Fruit fly (Drosophila melanogaster) whole organism, embryonic: ENCODE results near the gene Rrp45.

Source experiments
- ATbp ChIP-seq: fragments of 200-800 bp; sonication (Bioruptor generic); optimal IDR thresholded peaks from 2 replicates; lab custom pipeline; 2017; ENCODE audit warnings: missing biosample characterization, mild to moderate bottlenecking, missing genetic modification characterization, missing genetic modification reagents
- CG10209 ChIP-seq: fragments of 200-800 bp; sonication (Bioruptor generic); optimal IDR thresholded peaks from 3 replicates; lab custom pipeline; 2017; ENCODE audit warnings: missing biosample characterization, mild to moderate bottlenecking, missing genetic modification characterization, missing genetic modification reagents
- CG1024 ChIP-seq: fragments of 200-800 bp; sonication (Bioruptor generic); IDR thresholded peaks from 2 replicates; pipeline ENCODE4 v1.3.6; 2022; ENCODE audit warnings: missing biosample characterization, missing genetic modification characterization
- CG10979 ChIP-seq: fragments of 200-800 bp; sonication (Bioruptor generic); optimal IDR thresholded peaks from 2 replicates; lab custom pipeline; 2018; ENCODE audit warnings: missing biosample characterization, mild to moderate bottlenecking, missing genetic modification characterization, moderate library complexity
- CG13296 ChIP-seq: fragments of 200-800 bp; sonication (Bioruptor generic); optimal IDR thresholded peaks from 3 replicates; lab custom pipeline; 2018; ENCODE audit warnings: missing biosample characterization, mild to moderate bottlenecking, missing genetic modification characterization
- CG16813 ChIP-seq: fragments of 200-800 bp; sonication (Bioruptor generic); IDR thresholded peaks from 3 replicates; pipeline ENCODE4 v1.3.6; 2022; ENCODE audit warnings: missing biosample characterization, missing genetic modification characterization; ENCODE audit not compliant: partially characterized antibody
- CG17186 ChIP-seq: fragments of 200-800 bp; sonication (Bioruptor generic); optimal IDR thresholded peaks from 3 replicates; lab custom pipeline; 2017; ENCODE audit warnings: missing biosample characterization, missing genetic modification reagents, missing genetic modification characterization
- CG2129 ChIP-seq: fragments of 200-800 bp; sonication (Bioruptor generic); IDR thresholded peaks from 2 replicates; pipeline ENCODE4 v1.3.6; 2022; ENCODE audit warnings: missing biosample characterization, missing genetic modification characterization; ENCODE audit not compliant: partially characterized antibody
- CG31441 ChIP-seq: fragments of 200-800 bp; sonication (Bioruptor generic); IDR thresholded peaks from 2 replicates; pipeline ENCODE4 v1.3.6; 2022; ENCODE audit warnings: missing biosample characterization, missing genetic modification characterization
- CG34376 ChIP-seq: fragments of 200-800 bp; sonication (Bioruptor generic); optimal IDR thresholded peaks from 2 replicates; lab custom pipeline; 2018; ENCODE audit warnings: missing biosample characterization, mild to moderate bottlenecking, missing genetic modification characterization
- CG4404 ChIP-seq: fragments of 200-800 bp; sonication (Bioruptor generic); IDR thresholded peaks from 2 replicates; pipeline ENCODE4 v1.3.6; 2022; ENCODE audit warnings: missing biosample characterization, missing genetic modification characterization
- CG4424 ChIP-seq: fragments of 200-800 bp; sonication (Bioruptor generic); optimal IDR thresholded peaks from 3 replicates; lab custom pipeline; 2016; ENCODE audit warnings: missing biosample characterization, missing genetic modification characterization
- CG4617 ChIP-seq: fragments of 200-800 bp; sonication (Bioruptor generic); optimal IDR thresholded peaks from 3 replicates; lab custom pipeline; 2016; ENCODE audit warnings: missing biosample characterization, missing genetic modification characterization, borderline replicate concordance
- CG6175 ChIP-seq: fragments of 200-800 bp; sonication (Bioruptor generic); IDR thresholded peaks from 3 replicates; pipeline ENCODE4 v1.3.6; 2022; ENCODE audit warnings: missing biosample characterization, missing genetic modification characterization
- CG9932 ChIP-seq: fragments of 200-800 bp; sonication (Bioruptor generic); IDR thresholded peaks from 2 replicates; pipeline ENCODE4 v1.3.6; 2022; ENCODE audit warnings: missing biosample characterization, missing genetic modification characterization
- Dll ChIP-seq: fragments of 200-800 bp; sonication (Bioruptor generic); IDR thresholded peaks from 4 replicates; pipeline ENCODE4 v1.3.6; 2022; ENCODE audit warnings: missing biosample characterization, missing genetic modification characterization; ENCODE audit not compliant: partially characterized antibody
- Dp ChIP-seq: fragments of 200-800 bp; sonication (Bioruptor generic); optimal IDR thresholded peaks from 2 replicates; lab custom pipeline; 2018; ENCODE audit warnings: missing biosample characterization, mild to moderate bottlenecking, missing genetic modification characterization, moderate library complexity
- E2f1 ChIP-seq: fragments of 200-800 bp; sonication (Bioruptor generic); IDR thresholded peaks from 2 replicates; pipeline ENCODE4 v1.3.6; 2022; ENCODE audit warnings: missing biosample characterization, missing genetic modification characterization
- Gug ChIP-seq: fragments of 200-800 bp; sonication (Bioruptor generic); IDR thresholded peaks from 4 replicates; pipeline ENCODE4 v1.3.6; 2022; ENCODE audit warnings: missing biosample characterization, missing genetic modification characterization
- Hand ChIP-seq: fragments of 200-800 bp; sonication (Bioruptor generic); optimal IDR thresholded peaks from 2 replicates; lab custom pipeline; 2017; ENCODE audit warnings: mild to moderate bottlenecking, missing biosample characterization, missing genetic modification reagents, missing genetic modification characterization
- Hr3 ChIP-seq: fragments of 200-800 bp; sonication (Bioruptor generic); optimal IDR thresholded peaks from 3 replicates; lab custom pipeline; 2016; ENCODE audit warnings: missing biosample characterization, missing genetic modification characterization
- Mes4 ChIP-seq: fragments of 200-800 bp; sonication (Bioruptor generic); optimal IDR thresholded peaks from 2 replicates; lab custom pipeline; 2016; ENCODE audit warnings: missing biosample characterization, missing genetic modification characterization
- Myb ChIP-seq: fragments of 200-800 bp; sonication (Bioruptor generic); optimal IDR thresholded peaks from 2 replicates; lab custom pipeline; 2016; ENCODE audit warnings: missing biosample characterization, missing genetic modification characterization
- NK7.1 ChIP-seq: fragments of 200-800 bp; sonication (Bioruptor generic); optimal IDR thresholded peaks from 3 replicates; lab custom pipeline; 2016; ENCODE audit warnings: missing biosample characterization, missing genetic modification characterization
- Nf-YA ChIP-seq: fragments of 200-800 bp; sonication (Bioruptor generic); IDR thresholded peaks from 2 replicates; pipeline ENCODE4 v1.3.6; 2022; ENCODE audit warnings: missing biosample characterization, missing genetic modification characterization
- Sox102F ChIP-seq: fragments of 200-800 bp; sonication (Bioruptor generic); optimal IDR thresholded peaks from 2 replicates; lab custom pipeline; 2018; ENCODE audit warnings: missing biosample characterization, mild to moderate bottlenecking, missing genetic modification characterization, moderate library complexity
- Xrp1 ChIP-seq: fragments of 200-800 bp; sonication (Bioruptor generic); IDR thresholded peaks from 2 replicates; pipeline ENCODE4 v1.3.6; 2022; ENCODE audit warnings: missing biosample characterization, missing genetic modification characterization
- al ChIP-seq: fragments of 200-800 bp; sonication (Bioruptor generic); IDR thresholded peaks from 2 replicates; pipeline ENCODE4 v1.3.6; 2022; ENCODE audit warnings: missing biosample characterization, missing genetic modification characterization
- bbx ChIP-seq: fragments of 200-800 bp; sonication (Bioruptor generic); IDR thresholded peaks from 2 replicates; pipeline ENCODE4 v1.3.6; 2022; ENCODE audit warnings: missing biosample characterization, missing genetic modification characterization; ENCODE audit not compliant: partially characterized antibody
- br ChIP-seq: fragments of >200 bp; optimal IDR thresholded peaks from 2 replicates; lab custom pipeline; 2017
- cg ChIP-seq: fragments of 200-800 bp; sonication (Bioruptor generic); optimal IDR thresholded peaks from 3 replicates; lab custom pipeline; 2019; ENCODE audit warnings: missing biosample characterization, mild to moderate bottlenecking, missing genetic modification characterization, moderate library complexity
- chif ChIP-seq, 2 experiments: fragments of 200-800 bp; sonication (Bioruptor generic); optimal IDR thresholded peaks; 3 replicates each; lab custom pipeline; 2016; ENCODE audit warnings: missing biosample characterization in 2 of 2, missing genetic modification characterization in 2 of 2
- chinmo ChIP-seq: fragments of 200-800 bp; sonication (Bioruptor generic); IDR thresholded peaks from 4 replicates; pipeline ENCODE4 v1.3.6; 2022; ENCODE audit warnings: missing biosample characterization, missing genetic modification characterization; ENCODE audit not compliant: partially characterized antibody
- croc ChIP-seq: fragments of 200-800 bp; sonication (Bioruptor generic); conservative IDR thresholded peaks from 3 replicates; pipeline ENCODE4 v1.3.6; 2022; ENCODE audit warnings: missing biosample characterization, missing genetic modification characterization
- fd96Cb ChIP-seq: fragments of 200-800 bp; sonication (Bioruptor generic); optimal IDR thresholded peaks from 2 replicates; lab custom pipeline; 2018; ENCODE audit warnings: missing biosample characterization, mild to moderate bottlenecking, missing genetic modification characterization, moderate library complexity
- gcm ChIP-seq: fragments of 200-800 bp; sonication (Bioruptor generic); optimal IDR thresholded peaks from 2 replicates; lab custom pipeline; 2019; ENCODE audit warnings: missing biosample characterization, mild to moderate bottlenecking, missing genetic modification characterization, moderate library complexity
- grau ChIP-seq: fragments of 200-800 bp; optimal IDR thresholded peaks from 3 replicates; lab custom pipeline; 2019; ENCODE audit warnings: missing biosample characterization, mild to moderate bottlenecking, missing genetic modification characterization, moderate library complexity
- grn ChIP-seq: fragments of 200-800 bp; sonication (Bioruptor generic); optimal IDR thresholded peaks from 3 replicates; lab custom pipeline; 2017; ENCODE audit warnings: missing biosample characterization, missing genetic modification characterization
- gsb ChIP-seq: fragments of 200-800 bp; sonication (Bioruptor generic); IDR thresholded peaks from 2 replicates; pipeline ENCODE4 v1.3.6; 2022; ENCODE audit warnings: missing biosample characterization, missing genetic modification characterization
- her ChIP-seq: fragments of 200-800 bp; sonication (Bioruptor generic); optimal IDR thresholded peaks from 2 replicates; lab custom pipeline; 2016; ENCODE audit warnings: missing biosample characterization, missing genetic modification characterization
- jigr1 ChIP-seq: fragments of 200-800 bp; sonication (Bioruptor generic); IDR thresholded peaks from 3 replicates; pipeline ENCODE4 v1.3.6; 2022; ENCODE audit warnings: missing biosample characterization, missing genetic modification characterization
- jing ChIP-seq: fragments of 200-800 bp; sonication (Bioruptor generic); optimal IDR thresholded peaks from 2 replicates; lab custom pipeline; 2018; ENCODE audit warnings: missing biosample characterization, mild to moderate bottlenecking, missing genetic modification characterization
- nerfin-2 ChIP-seq: fragments of 200-800 bp; sonication (Bioruptor generic); IDR thresholded peaks from 2 replicates; pipeline ENCODE4 v1.3.6; 2022; ENCODE audit warnings: missing biosample characterization, missing genetic modification characterization; ENCODE audit not compliant: partially characterized antibody
- peb ChIP-seq: fragments of 200-800 bp; sonication (Bioruptor generic); IDR thresholded peaks from 2 replicates; pipeline ENCODE4 v1.3.6; 2022; ENCODE audit warnings: missing biosample characterization, missing genetic modification characterization
- schlank ChIP-seq: fragments of 200-800 bp; sonication (Bioruptor generic); optimal IDR thresholded peaks from 2 replicates; lab custom pipeline; 2018; ENCODE audit warnings: missing biosample characterization, mild to moderate bottlenecking, missing genetic modification characterization
- scrt ChIP-seq: fragments of 200-800 bp; sonication (Bioruptor generic); optimal IDR thresholded peaks from 2 replicates; lab custom pipeline; 2018; ENCODE audit warnings: missing biosample characterization, mild to moderate bottlenecking, missing genetic modification characterization, moderate library complexity
- sd ChIP-seq: fragments of 200-800 bp; sonication (Bioruptor generic); optimal IDR thresholded peaks from 3 replicates; lab custom pipeline; 2018; ENCODE audit warnings: missing biosample characterization, mild to moderate bottlenecking, missing genetic modification characterization, moderate library complexity
- stwl ChIP-seq: fragments of 200-800 bp; sonication (Bioruptor generic); optimal IDR thresholded peaks from 3 replicates; lab custom pipeline; 2018; ENCODE audit warnings: missing biosample characterization, mild to moderate bottlenecking, missing genetic modification characterization, moderate library complexity
- tap ChIP-seq: fragments of 200-800 bp; optimal IDR thresholded peaks from 3 replicates; lab custom pipeline; 2019; ENCODE audit warnings: missing biosample characterization, mild to moderate bottlenecking, missing genetic modification characterization, moderate library complexity
- ttk ChIP-seq: fragments of 200-800 bp; sonication (Bioruptor generic); IDR thresholded peaks from 2 replicates; pipeline ENCODE4 v2.1.2; 2022; ENCODE audit warnings: missing biosample characterization, missing genetic modification characterization

Gene Rrp45

DNA sequence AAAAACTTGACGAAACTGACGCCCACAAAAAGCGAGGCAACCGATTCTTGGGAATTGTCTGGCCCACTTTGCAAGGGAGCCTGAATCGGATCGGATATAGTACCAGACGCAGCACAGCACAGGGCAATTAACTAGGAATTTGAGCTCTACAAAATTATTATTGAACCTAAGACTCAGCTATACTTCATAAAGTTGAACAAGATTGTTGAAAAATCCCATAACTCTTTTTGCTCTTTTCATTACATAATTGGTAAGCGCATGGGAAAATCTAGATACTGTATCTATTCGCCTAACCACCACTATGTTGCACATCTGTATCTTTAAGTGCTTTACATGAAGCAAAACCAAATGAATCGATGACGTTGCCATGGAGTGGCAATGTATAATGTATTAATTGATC lies 42.0 kb upstream of the Rrp45 start (continued):
- TF ChIP-seq NK7.1 (GFP tag; lab: Kevin White, UChicago) (no peak), CG10209 (GFP tag; lab: Kevin White, UChicago) (peak; percentile 67), sd (no peak), Nf-YA (GFP tag; lab: Robert Waterston, UW) (peak; percentile 50; the same call in 1 of the 2 replicates), Dp (GFP tag; lab: Kevin White, UChicago) (no peak), CG4424 (GFP tag; lab: Kevin White, UChicago) (peak; percentile 79), scrt (GFP tag; lab: Kevin White, UChicago) (peak; percentile 30), Xrp1 (GFP tag; lab: Robert Waterston, UW) (peak; percentile 84), grau (tag; lab: Kevin White, UChicago) (peak; percentile 76), br (lab: Kevin White, UChicago) (no peak), gsb (GFP tag; lab: Robert Waterston, UW) (no peak), ttk (GFP tag; lab: Robert Waterston, UW) (peak; percentile 52), jigr1 (GFP tag; lab: Robert Waterston, UW) (peak; percentile 55; the same call in 1 of the 3 replicates), CG16813 (GFP tag; lab: Robert Waterston, UW) (no peak), ATbp (GFP tag; lab: Kevin White, UChicago) (peak; percentile 87), CG17186 (GFP tag; lab: Kevin White, UChicago) (no peak), chinmo (GFP tag; lab: Robert Waterston, UW) (no peak), cg (GFP tag; lab: Kevin White, UChicago) (no peak), al (GFP tag; lab: Robert Waterston, UW) (0 out of 2 replicates have a peak, but pooled peaks have one; percentile 32), Dll (GFP tag; lab: Robert Waterston, UW) (no peak), peb (peak; percentile 54), croc (GFP tag; lab: Robert Waterston, UW) (peak; percentile 69; the same call in 2 of the 3 replicates), CG9932 (GFP tag; lab: Robert Waterston, UW) (peak; percentile 31; the same call in 1 of the 2 replicates), Myb (peak; percentile 48), CG1024 (GFP tag; lab: Robert Waterston, UW) (peak; percentile 61), CG31441 (peak; percentile 87), nerfin-2 (GFP tag; lab: Robert Waterston, UW) (no peak), CG34376 (GFP tag; lab: Kevin White, UChicago) (no peak), CG13296 (GFP tag; lab: Kevin White, UChicago) (peak; percentile 36), CG4404 (GFP tag; lab: Robert Waterston, UW) (peak; percentile 41; the same call in 1 of the 2 replicates), Sox102F (GFP tag; lab: Kevin White, UChicago) (peak; percentile 87), jing (GFP tag; lab: Kevin White, UChicago) (peak; percentile 75), CG10979 (peak; percentile 84), Gug (GFP tag; lab: Robert Waterston, UW) (peak; percentile 44; the same call in 3 of the 4 replicates), CG6175 (GFP tag; lab: Robert Waterston, UW) (no peak), fd96Cb (tag; lab: Kevin White, UChicago) (peak; percentile 79), chif (GFP tag; optimal IDR thresholded peaks at IDR 0.05; lab: Kevin White, UChicago) (peak; percentile 72 to 82), Hand (GFP tag; lab: Kevin White, UChicago) (no peak), Mes4 (GFP tag; lab: Kevin White, UChicago) (peak; percentile 69), bbx (no peak), tap (tag; lab: Kevin White, UChicago) (peak; percentile 76), grn (no peak), CG2129 (GFP tag; lab: Robert Waterston, UW) (no peak), her (GFP tag; lab: Kevin White, UChicago) (peak; percentile 56), gcm (GFP tag; lab: Kevin White, UChicago) (peak; percentile 61), Hr3 (peak; percentile 79), E2f1 (GFP tag; lab: Robert Waterston, UW) (peak; percentile 64; the same call in 1 of the 2 replicates), schlank (peak; percentile 23), CG4617 (GFP tag; lab: Kevin White, UChicago) (peak; percentile 14), stwl (tag; lab: Kevin White, UChicago) (no peak)
